Worm (Caenorhabditis elegans): ENCODE data around the gene F14F8.8.

ce11 chrV:16679981-16680380 lies 7.9 kb upstream of the F14F8.8 start, which contains the start of gene srw-44:
- TF ChIP-seq snpc-4 (tag; optimal IDR thresholded peaks at IDR 0.05) (no peak), aly-2 (tag; optimal IDR thresholded peaks at IDR 0.05) (no peak)

All from whole organism, L1 larva.